Fruit fly (Drosophila melanogaster): ENCODE results near the gene CG3961.
A peak's percentile ranks its signal among the peaks of the same experiment; 100 is the strongest.

The CG3961 gene

dm6 chr3L:18890283-18891175, at the start of gene CG3961 (continued):
- TF ChIP-seq CG4328 (GFP tag; optimal IDR thresholded peaks at IDR 0.05) (peak; percentile 96), CG7745 (tag; optimal IDR thresholded peaks at IDR 0.05) (no peak), Ptx1 (GFP tag; IDR thresholded peaks at IDR 0.05) (peak; percentile 96), CG31224 (GFP tag; IDR thresholded peaks at IDR 0.05) (peak; percentile 68), CG12236 (GFP tag; optimal IDR thresholded peaks at IDR 0.05) (peak; percentile 76), HmgD (GFP tag; optimal IDR thresholded peaks at IDR 0.05) (peak; percentile 3), HLH54F (GFP tag; optimal IDR thresholded peaks at IDR 0.05) (peak; percentile 75), chinmo (GFP tag; IDR thresholded peaks at IDR 0.05; ENCODE audit: partially characterized antibody) (peak; percentile 82; the same call in 3 of the 4 replicates), CG3838 (GFP tag; optimal IDR thresholded peaks at IDR 0.05) (peak; percentile 93), CG10366 (GFP tag; IDR thresholded peaks at IDR 0.05) (peak; percentile 88), CG12769 (tag; optimal IDR thresholded peaks at IDR 0.05) (peak; percentile 92), CG2678 (tag; optimal IDR thresholded peaks at IDR 0.05) (peak; percentile 99), CG13296 (GFP tag; optimal IDR thresholded peaks at IDR 0.05) (peak; percentile 97), CG32532 (GFP tag; IDR thresholded peaks at IDR 0.05) (peak; percentile 79), tup (GFP tag; optimal IDR thresholded peaks at IDR 0.05) (peak; percentile 78), dmrt99B (tag; optimal IDR thresholded peaks at IDR 0.05) (peak; percentile 99), CG43689 (GFP tag; IDR thresholded peaks at IDR 0.05) (no peak; the same call in 1 of the 2 replicates), CG6854 (GFP tag; optimal IDR thresholded peaks at IDR 0.05) (peak; percentile 95), chn (GFP tag; optimal IDR thresholded peaks at IDR 0.05) (peak; percentile 92), sug (tag; optimal IDR thresholded peaks at IDR 0.05) (peak; percentile 94), pita (GFP tag; optimal IDR thresholded peaks at IDR 0.05) (no peak), repo (GFP tag; optimal IDR thresholded peaks at IDR 0.05) (peak; percentile 73), Fer2 (tag; optimal IDR thresholded peaks at IDR 0.05) (peak; percentile 85), fu2 (GFP tag; optimal IDR thresholded peaks at IDR 0.05) (peak; percentile 77), her (GFP tag; optimal IDR thresholded peaks at IDR 0.05) (peak; percentile 60), mam (GFP tag; optimal IDR thresholded peaks at IDR 0.05) (peak; percentile 82), CG18476 (GFP tag; optimal IDR thresholded peaks at IDR 0.05) (peak; percentile 94), jigr1 (GFP tag; IDR thresholded peaks at IDR 0.05) (peak; percentile 94), slou (GFP tag; optimal IDR thresholded peaks at IDR 0.05) (peak; percentile 91), CG11560 (tag; IDR thresholded peaks at IDR 0.05) (peak; percentile 84; the same call in 2 of the 3 replicates), hkb (optimal IDR thresholded peaks at IDR 0.05) (no peak), hkb (GFP tag; IDR thresholded peaks at IDR 0.05) (peak; percentile 94), stc (GFP tag; IDR thresholded peaks at IDR 0.05) (peak; percentile 92), CG12942 (GFP tag; optimal IDR thresholded peaks at IDR 0.05) (peak; percentile 97), so (GFP tag; IDR thresholded peaks at IDR 0.05) (peak; percentile 95), scrt (GFP tag; optimal IDR thresholded peaks at IDR 0.05) (peak; percentile 91), tap (tag; optimal IDR thresholded peaks at IDR 0.05) (peak; percentile 97), yki (optimal IDR thresholded peaks at IDR 0.05) (peak; percentile 49), eve (GFP tag; optimal IDR thresholded peaks at IDR 0.05) (peak; percentile 58 to 100), Side (GFP tag; optimal IDR thresholded peaks at IDR 0.05) (peak; percentile 40), CG15479 (GFP tag; optimal IDR thresholded peaks at IDR 0.05) (peak; percentile 37), Dad (GFP tag; optimal IDR thresholded peaks at IDR 0.05) (peak; percentile 86), p53 (GFP tag; optimal IDR thresholded peaks at IDR 0.05) (no peak), Dbx (GFP tag; IDR thresholded peaks at IDR 0.05) (peak; percentile 80), D19B (GFP tag; optimal IDR thresholded peaks at IDR 0.05) (peak; percentile 84), CG8089 (GFP tag; optimal IDR thresholded peaks at IDR 0.05) (peak; percentile 83), CG12071 (GFP tag; optimal IDR thresholded peaks at IDR 0.05) (peak; percentile 72), eyg (GFP tag; optimal IDR thresholded peaks at IDR 0.05) (peak; percentile 46), CG33213 (GFP tag; optimal IDR thresholded peaks at IDR 0.05) (peak; percentile 55), Mes4 (GFP tag; optimal IDR thresholded peaks at IDR 0.05) (peak; percentile 86)

Data from whole organism, embryonic.